Fruit fly (Drosophila melanogaster): ENCODE measurements around the gene CG7920.

DNA sequence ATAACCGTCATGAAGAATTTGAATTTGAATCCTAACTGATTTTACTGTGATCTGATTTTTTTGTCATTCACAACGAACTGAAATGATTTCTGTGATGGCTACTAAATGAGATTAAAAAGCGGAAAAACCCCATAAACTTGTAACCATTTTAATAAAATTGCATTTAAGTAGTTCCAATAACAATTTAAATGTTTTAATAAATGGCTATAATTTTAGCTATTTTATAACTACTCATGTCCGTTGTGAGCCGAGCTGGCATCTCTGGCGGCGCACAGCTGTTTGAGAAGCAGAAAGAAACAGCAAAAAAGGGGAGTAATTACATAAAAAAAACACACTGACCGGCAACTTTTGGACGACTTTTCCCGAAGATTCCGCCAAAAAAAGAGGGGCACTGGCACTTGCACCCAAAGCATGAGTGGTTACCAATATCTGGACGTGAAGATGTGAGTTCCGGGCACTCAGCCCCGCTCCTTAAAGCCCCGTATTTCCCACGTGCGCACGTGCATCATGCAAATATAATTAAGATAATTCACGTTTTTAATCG is 41.6 kb upstream of the CG7920 start, which contains the start of the genes CG7950 and Rpp14a:
- TF ChIP-seq CG10654 (GFP tag; optimal IDR thresholded peaks at IDR 0.05) (peak; percentile 67), CG7987 (GFP tag; optimal IDR thresholded peaks at IDR 0.05) (no peak), Meics (GFP tag; optimal IDR thresholded peaks at IDR 0.05) (peak; percentile 43), sim (GFP tag; IDR thresholded peaks at IDR 0.05) (no peak), CG12942 (GFP tag; optimal IDR thresholded peaks at IDR 0.05) (peak; percentile 79)
